Fruit fly (Drosophila melanogaster): ENCODE measurements around the gene REPTOR-BP.

- TF ChIP-seq CG32121 (GFP tag; IDR thresholded peaks at IDR 0.05) (peak; percentile 43; the same call in 1 of the 2 replicates), EcR (GFP tag; optimal IDR thresholded peaks at IDR 0.05) (no peak), CG13204 (GFP tag; optimal IDR thresholded peaks at IDR 0.05) (no peak), D1 (tag; optimal IDR thresholded peaks at IDR 0.05) (no peak), Ets98B (GFP tag; IDR thresholded peaks at IDR 0.05) (no peak), CG4496 (GFP tag; IDR thresholded peaks at IDR 0.05) (no peak), CG34367 (tag; optimal IDR thresholded peaks at IDR 0.05) (no peak), CG10348 (GFP tag; IDR thresholded peaks at IDR 0.05) (no peak), gl (tag; optimal IDR thresholded peaks at IDR 0.05) (no peak), fd96Ca (GFP tag; IDR thresholded peaks at IDR 0.05) (no peak), CG8159 (tag; optimal IDR thresholded peaks at IDR 0.05) (no peak)
Measured at dm6 chr2L:10299077-10299809, 35.3 kb downstream of the REPTOR-BP start.
